Fruit fly (Drosophila melanogaster): ENCODE measurements around the gene CG2975.
A peak's percentile ranks its signal among the peaks of the same experiment; 100 is the strongest.

CG2975 gene

dm6 chr2L:2855204-2855768, 15.4 kb downstream of the CG2975 start:
- TF ChIP-seq CG9705 (GFP tag; optimal IDR thresholded peaks at IDR 0.05) (no peak), Myc (optimal IDR thresholded peaks at IDR 0.05) (peak; percentile 74), Rel (GFP tag; optimal IDR thresholded peaks at IDR 0.05) (no peak), Rel (tag; optimal IDR thresholded peaks at IDR 0.05) (no peak), N (GFP tag; optimal IDR thresholded peaks at IDR 0.05) (peak; percentile 50), Dfd (GFP tag; optimal IDR thresholded peaks at IDR 0.05) (no peak), Hr83 (GFP tag; optimal IDR thresholded peaks at IDR 0.05; ENCODE audit: poor library complexity, severe bottlenecking) (peak; percentile 8), jim (GFP tag; optimal IDR thresholded peaks at IDR 0.05) (no peak), rgr (GFP tag; optimal IDR thresholded peaks at IDR 0.05) (no peak)

- TF ChIP-seq Mio (GFP tag; optimal IDR thresholded peaks at IDR 0.05), result peak; percentile 77
- TF ChIP-seq rgr (GFP tag; optimal IDR thresholded peaks at IDR 0.05), result peak; percentile 91
- no peak for TF ChIP-seq Rel (GFP tag; optimal IDR thresholded peaks at IDR 0.05)
- TF ChIP-seq Rel (tag; optimal IDR thresholded peaks at IDR 0.05), result peak; percentile 53
- TF ChIP-seq jim (GFP tag; optimal IDR thresholded peaks at IDR 0.05), result peak; percentile 25
- peak; percentile 4 for TF ChIP-seq CrebA (GFP tag; optimal IDR thresholded peaks at IDR 0.05; ENCODE audit: borderline replicate concordance)
- no peak for TF ChIP-seq pan (optimal IDR thresholded peaks at IDR 0.05)
- peak; percentile 84 for TF ChIP-seq Sp1 (GFP tag; optimal IDR thresholded peaks at IDR 0.05)
- peak; percentile 88 for TF ChIP-seq CG9705 (GFP tag; optimal IDR thresholded peaks at IDR 0.05)
- TF ChIP-seq Myc (optimal IDR thresholded peaks at IDR 0.05), result peak; percentile 78
- TF ChIP-seq dl (GFP tag; optimal IDR thresholded peaks at IDR 0.05; ENCODE audit: insufficient read depth in 1 of 2, partially characterized antibody in 2 of 2), result no peak
- TF ChIP-seq Hnf4 (GFP tag; optimal IDR thresholded peaks at IDR 0.05), result peak; percentile 83
- peak; percentile 84 for TF ChIP-seq h (GFP tag; optimal IDR thresholded peaks at IDR 0.05)
- peak; percentile 82 for TF ChIP-seq HLH106 (tag; optimal IDR thresholded peaks at IDR 0.05)
- no peak for TF ChIP-seq dsf (GFP tag; optimal IDR thresholded peaks at IDR 0.05; ENCODE audit: borderline replicate concordance)
- peak; percentile 89 for TF ChIP-seq dmrt93B (GFP tag; optimal IDR thresholded peaks at IDR 0.05)
- TF ChIP-seq br (GFP tag; optimal IDR thresholded peaks at IDR 0.05), result peak; percentile 81
- peak in 1 of 2 experiments; percentile 81 for TF ChIP-seq foxo (GFP tag; optimal IDR thresholded peaks at IDR 0.05)
- peak; percentile 73 for TF ChIP-seq OdsH (GFP tag; optimal IDR thresholded peaks at IDR 0.05)
- peak; percentile 87 for TF ChIP-seq Hr83 (GFP tag; optimal IDR thresholded peaks at IDR 0.05; ENCODE audit: poor library complexity, severe bottlenecking)
- TF ChIP-seq sage (GFP tag; optimal IDR thresholded peaks at IDR 0.05), result peak; percentile 52
- no peak for TF ChIP-seq Abd-B (GFP tag; optimal IDR thresholded peaks at IDR 0.05)
- peak; percentile 4 for TF ChIP-seq brk (GFP tag; optimal IDR thresholded peaks at IDR 0.05)
- no peak for TF ChIP-seq Dfd (GFP tag; optimal IDR thresholded peaks at IDR 0.05)
- peak; percentile 75 for TF ChIP-seq fru (GFP tag; optimal IDR thresholded peaks at IDR 0.05)
- peak; percentile 70 for TF ChIP-seq sv (GFP tag; optimal IDR thresholded peaks at IDR 0.05)
- peak; percentile 29 for TF ChIP-seq Jra (GFP tag; optimal IDR thresholded peaks at IDR 0.05)
- TF ChIP-seq CG32264 (GFP tag; optimal IDR thresholded peaks at IDR 0.05), result no peak
- TF ChIP-seq tai (GFP tag; optimal IDR thresholded peaks at IDR 0.05), result peak; percentile 38
- peak; percentile 73 for TF ChIP-seq ey (GFP tag; optimal IDR thresholded peaks at IDR 0.05)
- TF ChIP-seq woc (GFP tag; optimal IDR thresholded peaks at IDR 0.05), result peak; percentile 59
- TF ChIP-seq GATAd (GFP tag; optimal IDR thresholded peaks at IDR 0.05), result peak; percentile 51
- TF ChIP-seq usp (GFP tag; optimal IDR thresholded peaks at IDR 0.05), result no peak
- TF ChIP-seq psq (GFP tag; optimal IDR thresholded peaks at IDR 0.05), result peak; percentile 69
These were observed 16.1 kb downstream of the CG2975 start, which contains the start of the genes CG3104 and RpS21 for dm6 chr2L:2855773-2856615. Gene CG3104 (minus strand): TSS chr2L:2855778. Gene RpS21 (plus strand): TSS chr2L:2856070.

DNA sequence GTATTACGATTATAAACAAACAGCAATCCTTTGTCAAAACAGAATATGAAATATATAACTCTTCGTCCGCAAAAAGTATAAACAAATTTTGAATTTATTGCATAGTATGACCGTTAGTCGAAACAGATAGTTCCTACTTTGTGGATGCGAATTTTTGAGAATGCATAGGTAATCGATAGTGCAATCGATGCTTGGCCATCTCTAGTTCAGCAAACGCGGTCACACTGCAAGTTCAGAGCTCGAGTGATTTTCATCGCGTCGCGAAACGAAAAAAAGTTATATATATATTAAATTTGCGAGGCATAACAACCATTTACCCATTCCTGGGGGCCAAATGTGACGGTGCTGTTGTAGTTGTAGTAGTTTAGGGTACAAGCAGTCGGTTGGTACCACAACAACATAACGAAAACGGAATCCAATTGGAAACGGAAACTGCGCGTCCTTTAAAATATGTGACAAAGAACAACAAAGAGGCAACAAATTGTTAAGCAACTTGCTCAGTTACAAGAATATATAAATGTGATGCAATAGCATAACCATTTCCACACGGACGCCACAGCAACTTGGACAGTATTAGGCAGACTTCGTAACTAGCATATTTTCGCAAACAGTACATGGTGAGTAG, 17.1 kb downstream of the CG2975 start, which contains the start of gene CG2991:
TSS of gene CG2991 (plus strand) at position 205 of the 625 bp plus-strand sequence.
- no peak for TF ChIP-seq dmrt93B (GFP tag; optimal IDR thresholded peaks at IDR 0.05)
- TF ChIP-seq tai (GFP tag; optimal IDR thresholded peaks at IDR 0.05), result peak; percentile 64
- peak; percentile 57 for TF ChIP-seq Hnf4 (GFP tag; optimal IDR thresholded peaks at IDR 0.05)
- peak; percentile 53 for TF ChIP-seq h (GFP tag; optimal IDR thresholded peaks at IDR 0.05)
- peak; percentile 31 to 48 for TF ChIP-seq foxo (GFP tag; optimal IDR thresholded peaks at IDR 0.05)
- TF ChIP-seq GATAd (GFP tag; optimal IDR thresholded peaks at IDR 0.05), result no peak
- TF ChIP-seq br (GFP tag; optimal IDR thresholded peaks at IDR 0.05), result peak; percentile 3
- peak; percentile 31 for TF ChIP-seq woc (GFP tag; optimal IDR thresholded peaks at IDR 0.05)
- no peak for TF ChIP-seq sv (GFP tag; optimal IDR thresholded peaks at IDR 0.05)
- peak; percentile 32 for TF ChIP-seq HLH106 (tag; optimal IDR thresholded peaks at IDR 0.05)
- no peak for TF ChIP-seq dl (GFP tag; optimal IDR thresholded peaks at IDR 0.05; ENCODE audit: insufficient read depth in 1 of 2, partially characterized antibody in 2 of 2)
- TF ChIP-seq Rel (GFP tag; optimal IDR thresholded peaks at IDR 0.05), result no peak
- peak; percentile 65 for TF ChIP-seq Rel (tag; optimal IDR thresholded peaks at IDR 0.05)
- no peak for TF ChIP-seq Myc (optimal IDR thresholded peaks at IDR 0.05)
- peak; percentile 26 for TF ChIP-seq Jra (GFP tag; optimal IDR thresholded peaks at IDR 0.05)
- TF ChIP-seq rgr (GFP tag; optimal IDR thresholded peaks at IDR 0.05), result peak; percentile 12
- no peak for TF ChIP-seq CrebA (GFP tag; optimal IDR thresholded peaks at IDR 0.05; ENCODE audit: borderline replicate concordance)
- no peak for TF ChIP-seq usp (GFP tag; optimal IDR thresholded peaks at IDR 0.05)
- peak; percentile 11 for TF ChIP-seq dsf (GFP tag; optimal IDR thresholded peaks at IDR 0.05; ENCODE audit: borderline replicate concordance)
- peak; percentile 43 for TF ChIP-seq Sp1 (GFP tag; optimal IDR thresholded peaks at IDR 0.05)
- TF ChIP-seq brk (GFP tag; optimal IDR thresholded peaks at IDR 0.05), result peak; percentile 28
- TF ChIP-seq fru (GFP tag; optimal IDR thresholded peaks at IDR 0.05), result no peak
- TF ChIP-seq Hr83 (GFP tag; optimal IDR thresholded peaks at IDR 0.05; ENCODE audit: poor library complexity, severe bottlenecking), result peak; percentile 73
- no peak for TF ChIP-seq CG32264 (GFP tag; optimal IDR thresholded peaks at IDR 0.05)
- peak; percentile 20 for TF ChIP-seq ey (GFP tag; optimal IDR thresholded peaks at IDR 0.05)
- TF ChIP-seq sage (GFP tag; optimal IDR thresholded peaks at IDR 0.05), result peak; percentile 63
- no peak for TF ChIP-seq Abd-B (GFP tag; optimal IDR thresholded peaks at IDR 0.05)
- TF ChIP-seq CG9705 (GFP tag; optimal IDR thresholded peaks at IDR 0.05), result peak; percentile 33

Data from whole organism, wandering third instar larva.